ENCODE assay signal across 1 fruit fly cellular context in genomic region chr3R:11945450-11946317, dm6.
TF ChIP-seq lines count a peak whose summit lies in the region.

No protein-coding gene starts in this region.

TF ChIP-seq in whole organism, embryonic, 481 proteins besides CTCF, POLR2A, EP300 and RAD21 (continued from another document):
- TF ChIP-seq D (optimal IDR thresholded peaks at IDR 0.05; lab: Kevin White, UChicago) = no peak
- no peak for TF ChIP-seq D (GFP tag; optimal IDR thresholded peaks at IDR 0.05; lab: Kevin White, UChicago)
- TF ChIP-seq bbx (GFP tag; IDR thresholded peaks at IDR 0.05; lab: Robert Waterston, UW; ENCODE audit: partially characterized antibody) = 0 out of 2 replicates have a peak, but pooled peaks have one; percentile 23
- TF ChIP-seq Ptx1 (GFP tag; IDR thresholded peaks at IDR 0.05; lab: Robert Waterston, UW) = no peak
- no peak for TF ChIP-seq pum (GFP tag; optimal IDR thresholded peaks at IDR 0.05; lab: Kevin White, UChicago)
- no peak for TF ChIP-seq CG7357 (GFP tag; IDR thresholded peaks at IDR 0.05; lab: Robert Waterston, UW)
- TF ChIP-seq Dp (GFP tag; optimal IDR thresholded peaks at IDR 0.05; lab: Kevin White, UChicago) = no peak
- no peak for TF ChIP-seq CG1832 (GFP tag; optimal IDR thresholded peaks at IDR 0.05; lab: Kevin White, UChicago)
- TF ChIP-seq sd (tag; optimal IDR thresholded peaks at IDR 0.05; lab: Kevin White, UChicago) = peak; percentile 8
- 0 out of 2 replicates have a peak, but pooled peaks have one; percentile 7 for TF ChIP-seq Oaz (GFP tag; IDR thresholded peaks at IDR 0.05; lab: Robert Waterston, UW)
- TF ChIP-seq NFAT (GFP tag; IDR thresholded peaks at IDR 0.05; lab: Robert Waterston, UW) = 0 out of 2 replicates have a peak, but pooled peaks have one; percentile 4
- peak; percentile 55 for TF ChIP-seq crol (GFP tag; IDR thresholded peaks at IDR 0.05; lab: Robert Waterston, UW)
- TF ChIP-seq stwl (tag; optimal IDR thresholded peaks at IDR 0.05; lab: Kevin White, UChicago) = no peak
- TF ChIP-seq oc (tag; optimal IDR thresholded peaks at IDR 0.05; lab: Kevin White, UChicago) = no peak
- TF ChIP-seq CG31224 (GFP tag; IDR thresholded peaks at IDR 0.05; lab: Robert Waterston, UW) = peak; percentile 26; the same call in 1 of the 2 replicates
- TF ChIP-seq gsb (GFP tag; IDR thresholded peaks at IDR 0.05; lab: Robert Waterston, UW) = no peak
- TF ChIP-seq Sox100B (GFP tag; optimal IDR thresholded peaks at IDR 0.05; lab: Kevin White, UChicago) = no peak
- no peak for TF ChIP-seq nau (GFP tag; optimal IDR thresholded peaks at IDR 0.05; lab: Kevin White, UChicago)
